Fruit fly (Drosophila melanogaster) whole organism, pupa: ENCODE measurements around the gene VGlut.
A peak's percentile ranks its signal among the peaks of the same experiment; 100 is the strongest.

ENCODE experiments used
- CG10348 ChIP-seq: fragments of 200-800 bp; sonication (Bioruptor generic); IDR thresholded peaks from 2 replicates; pipeline ENCODE4 v1.3.6; 2022; ENCODE audit warnings: missing biosample characterization, missing genetic modification characterization
- CG12605 ChIP-seq: fragments of 200-800 bp; sonication (Bioruptor generic); IDR thresholded peaks from 2 replicates; pipeline ENCODE4 v1.3.6; 2022; ENCODE audit warnings: missing biosample characterization, missing genetic modification characterization
- CG13204 ChIP-seq: fragments of 200-800 bp; sonication (Bioruptor generic); optimal IDR thresholded peaks from 2 replicates; lab custom pipeline; 2018; ENCODE audit warnings: missing biosample characterization, mild to moderate bottlenecking, missing genetic modification characterization, moderate library complexity
- CG14655 ChIP-seq: fragments of 200-800 bp; sonication (Bioruptor generic); optimal IDR thresholded peaks from 3 replicates; lab custom pipeline; 2017; ENCODE audit warnings: mild to moderate bottlenecking, missing biosample characterization, missing genetic modification reagents, missing genetic modification characterization
- CG15710 ChIP-seq: fragments of 200-800 bp; sonication (Bioruptor generic); optimal IDR thresholded peaks from 2 replicates; lab custom pipeline; 2018; ENCODE audit warnings: missing biosample characterization, mild to moderate bottlenecking, missing genetic modification characterization, moderate library complexity
- CG17806 ChIP-seq: fragments of 200-800 bp; sonication (Bioruptor generic); optimal IDR thresholded peaks from 2 replicates; lab custom pipeline; 2018; ENCODE audit warnings: missing biosample characterization, mild to moderate bottlenecking, missing genetic modification characterization, moderate library complexity
- CG32121 ChIP-seq: fragments of 200-800 bp; sonication (Bioruptor generic); IDR thresholded peaks from 2 replicates; pipeline ENCODE4 v1.3.6; 2022; ENCODE audit warnings: missing biosample characterization, missing genetic modification characterization
- CG34367 ChIP-seq: fragments of 200-800 bp; sonication (Bioruptor generic); optimal IDR thresholded peaks from 2 replicates; lab custom pipeline; 2018; ENCODE audit warnings: missing biosample characterization, mild to moderate bottlenecking, missing genetic modification characterization
- CG4496 ChIP-seq: fragments of 200-800 bp; sonication (Bioruptor generic); IDR thresholded peaks from 3 replicates; pipeline ENCODE4 v1.3.6; 2022; ENCODE audit warnings: missing biosample characterization, missing genetic modification characterization
- CG8159 ChIP-seq: fragments of 200-800 bp; sonication (Bioruptor generic); optimal IDR thresholded peaks from 3 replicates; lab custom pipeline; 2018; ENCODE audit warnings: missing biosample characterization, mild to moderate bottlenecking, missing genetic modification characterization, moderate library complexity
- CG8301 ChIP-seq: fragments of 200-800 bp; sonication (Bioruptor generic); optimal IDR thresholded peaks from 2 replicates; lab custom pipeline; 2018; ENCODE audit warnings: missing biosample characterization, mild to moderate bottlenecking, missing genetic modification characterization
- CG9948 ChIP-seq: fragments of 200-800 bp; sonication (Bioruptor generic); optimal IDR thresholded peaks from 2 replicates; lab custom pipeline; 2018; ENCODE audit warnings: missing biosample characterization, mild to moderate bottlenecking, missing genetic modification characterization, moderate library complexity
- D1 ChIP-seq: fragments of 200-800 bp; sonication (Bioruptor generic); optimal IDR thresholded peaks from 2 replicates; lab custom pipeline; 2018; ENCODE audit warnings: missing biosample characterization, mild to moderate bottlenecking, missing genetic modification characterization, moderate library complexity
- EcR ChIP-seq: fragments of 200-800 bp; sonication (Bioruptor generic); optimal IDR thresholded peaks from 3 replicates; lab custom pipeline; 2019; ENCODE audit warnings: missing biosample characterization, missing genetic modification characterization, mild to moderate bottlenecking, moderate library complexity, missing genetic modification reagents
- Ets98B ChIP-seq: fragments of 200-800 bp; sonication (Bioruptor generic); IDR thresholded peaks from 2 replicates; pipeline ENCODE4 v1.3.6; 2022; ENCODE audit warnings: missing biosample characterization, missing genetic modification characterization
- Pif1A ChIP-seq: fragments of 200-800 bp; sonication (Bioruptor generic); optimal IDR thresholded peaks from 3 replicates; lab custom pipeline; 2016; ENCODE audit warnings: missing biosample characterization, missing genetic modification characterization
- Pif1B ChIP-seq: fragments of 200-800 bp; sonication (Bioruptor generic); optimal IDR thresholded peaks from 3 replicates; lab custom pipeline; 2016; ENCODE audit warnings: missing biosample characterization, missing genetic modification characterization
- Snoo ChIP-seq: fragments of 200-800 bp; sonication (Bioruptor generic); optimal IDR thresholded peaks from 3 replicates; lab custom pipeline; 2017; ENCODE audit warnings: missing biosample characterization, mild to moderate bottlenecking, missing genetic modification characterization, inconsistent platforms
- fd96Ca ChIP-seq: fragments of 200-800 bp; sonication (Bioruptor generic); IDR thresholded peaks from 3 replicates; pipeline ENCODE4 v1.3.6; 2022; ENCODE audit warnings: missing biosample characterization, missing genetic modification characterization
- gl ChIP-seq: fragments of 200-800 bp; sonication (Bioruptor generic); optimal IDR thresholded peaks from 2 replicates; lab custom pipeline; 2018; ENCODE audit warnings: missing biosample characterization, mild to moderate bottlenecking, missing genetic modification characterization
- rn ChIP-seq: fragments of 200-800 bp; sonication (Bioruptor generic); IDR thresholded peaks from 2 replicates; pipeline ENCODE4 v1.3.6; 2022; ENCODE audit warnings: missing biosample characterization, missing genetic modification characterization

Gene VGlut

DNA sequence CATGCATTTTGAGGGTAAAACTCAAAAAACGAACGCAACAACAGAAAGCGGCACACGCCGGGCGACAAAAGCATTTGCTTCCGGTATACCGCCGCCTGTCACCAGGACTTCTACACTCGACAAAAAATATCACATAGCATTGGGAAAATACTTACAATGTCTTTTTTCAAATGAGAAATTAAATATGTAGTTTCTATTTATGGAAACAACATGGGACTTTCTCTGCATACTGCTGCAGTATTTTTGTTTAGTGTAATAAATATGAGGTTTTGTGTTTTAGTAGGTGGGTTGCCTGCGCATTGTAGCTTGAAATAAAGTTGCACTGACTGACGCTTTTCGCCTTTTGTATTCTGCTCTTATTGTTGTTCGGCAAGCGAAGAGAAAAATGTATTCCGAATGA is 3.0 kb upstream of the VGlut start:
- TF ChIP-seq rn (GFP tag; lab: Robert Waterston, UW) = no peak
- peak; percentile 21 for TF ChIP-seq CG8159

DNA sequence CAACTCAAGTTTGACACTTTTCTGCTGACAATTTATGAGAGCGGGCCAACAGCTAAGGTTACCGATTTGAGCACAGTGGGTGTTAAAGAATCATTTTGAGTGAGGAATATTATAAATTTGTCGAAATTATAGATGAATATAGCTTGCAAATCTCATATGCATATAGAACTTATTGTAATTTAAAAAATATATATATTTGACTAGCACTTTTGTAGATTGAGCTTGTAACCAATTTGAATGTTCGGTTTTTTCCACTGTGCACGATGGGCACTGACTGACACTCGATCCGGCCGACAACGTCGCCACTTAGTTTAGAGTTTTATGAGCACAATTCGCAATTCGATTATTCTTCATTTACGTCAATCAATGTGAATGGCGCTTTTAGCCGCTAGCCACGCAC is 1.6 kb upstream of the VGlut start:
- no peak for TF ChIP-seq CG4496 (GFP tag; lab: Robert Waterston, UW)
- no peak for TF ChIP-seq CG15710 (tag; lab: Kevin White, UChicago)
- TF ChIP-seq CG32121 = no peak
- TF ChIP-seq Snoo (tag; lab: Kevin White, UChicago) = no peak
- TF ChIP-seq CG14655 (GFP tag; lab: Kevin White, UChicago) = no peak
- no peak for TF ChIP-seq Pif1A (GFP tag; lab: Kevin White, UChicago)
- no peak for TF ChIP-seq CG9948 (tag; lab: Kevin White, UChicago)
- no peak for TF ChIP-seq CG34367 (tag; lab: Kevin White, UChicago)
- no peak for TF ChIP-seq Pif1B (GFP tag; lab: Kevin White, UChicago)
- no peak for TF ChIP-seq fd96Ca (GFP tag; lab: Robert Waterston, UW)
- TF ChIP-seq CG12605 (GFP tag; lab: Robert Waterston, UW) = no peak
- no peak for TF ChIP-seq CG17806
- no peak for TF ChIP-seq gl (tag; lab: Kevin White, UChicago)
- TF ChIP-seq Ets98B (GFP tag; lab: Robert Waterston, UW) = no peak
- TF ChIP-seq rn (GFP tag; lab: Robert Waterston, UW) = no peak
- TF ChIP-seq CG8301 (tag; lab: Kevin White, UChicago) = no peak

DNA sequence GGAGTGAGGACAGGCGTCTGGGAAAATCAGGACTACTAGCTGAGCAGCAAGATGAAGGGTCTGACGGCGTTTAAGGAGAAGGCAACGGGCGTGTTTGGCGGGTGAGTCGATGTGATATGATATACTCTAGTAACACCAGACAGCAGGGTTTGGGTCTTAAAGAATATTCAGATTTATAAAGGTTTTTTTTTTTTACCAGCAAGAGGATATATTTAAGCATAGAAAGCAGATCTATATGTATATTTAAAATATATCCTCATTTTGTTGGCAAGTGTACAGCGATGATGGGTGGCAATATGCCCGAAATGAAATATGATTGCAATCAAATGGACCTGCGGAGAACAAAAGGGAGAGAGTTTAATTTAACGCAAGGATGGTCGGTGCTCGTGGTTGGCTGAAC is 2.1 kb downstream of the VGlut start:
- TF ChIP-seq CG9948 (tag; lab: Kevin White, UChicago) (no peak), Ets98B (GFP tag; lab: Robert Waterston, UW) (no peak), D1 (no peak), EcR (GFP tag; lab: Kevin White, UChicago) (no peak)
- TF ChIP-seq, all 21 proteins: peak for 0

DNA sequence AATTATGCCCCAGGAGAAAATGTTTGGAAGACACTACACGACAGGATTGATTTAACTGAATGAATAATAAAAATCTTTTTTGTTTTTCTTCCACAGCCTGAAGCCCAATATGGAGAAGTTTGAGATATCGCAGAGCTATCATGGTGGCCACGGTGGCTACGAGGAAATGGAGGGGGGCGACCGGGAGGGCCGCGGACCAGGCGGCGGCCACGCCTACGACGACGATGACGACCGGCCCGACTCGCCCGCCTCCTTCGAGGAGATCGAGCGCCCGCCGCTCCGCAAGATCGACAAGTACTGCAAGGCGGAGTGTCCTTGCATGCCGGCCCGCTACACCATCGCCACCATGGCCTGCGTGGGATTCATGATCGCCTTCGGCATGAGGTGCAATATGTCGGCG is 4.5 kb downstream of the VGlut start:
- TF ChIP-seq CG10348 (GFP tag; lab: Robert Waterston, UW) = no peak
- TF ChIP-seq CG34367 (tag; lab: Kevin White, UChicago) = no peak
- no peak for TF ChIP-seq Pif1A (GFP tag; lab: Kevin White, UChicago)
- no peak for TF ChIP-seq CG17806
- no peak for TF ChIP-seq CG4496 (GFP tag; lab: Robert Waterston, UW)
- TF ChIP-seq D1 = no peak

DNA sequence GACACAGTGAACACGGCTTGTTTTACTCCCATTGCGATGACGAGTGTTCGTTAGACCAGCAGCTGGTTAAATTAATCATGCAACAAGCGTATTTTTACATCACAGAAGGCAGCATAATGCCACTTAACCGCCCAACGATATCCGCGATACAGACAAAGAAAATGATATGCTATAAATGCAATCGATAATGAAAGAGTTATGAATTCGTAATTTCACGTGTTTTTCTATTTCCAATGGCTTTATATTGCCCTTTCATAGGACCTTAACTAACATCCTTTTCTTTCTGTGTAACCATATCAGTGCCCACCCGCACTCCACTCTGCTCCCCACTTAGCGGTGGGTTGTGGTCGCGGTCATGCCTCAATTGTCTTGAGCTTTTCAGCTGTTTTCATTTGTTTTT is 13.0 kb downstream of the VGlut start:
- TF ChIP-seq D1 = no peak
- no peak for TF ChIP-seq CG8159
- TF ChIP-seq CG13204 = no peak
- TF ChIP-seq rn (GFP tag; lab: Robert Waterston, UW) = peak; percentile 69
- TF ChIP-seq CG34367 (tag; lab: Kevin White, UChicago) = no peak
- TF ChIP-seq CG9948 (tag; lab: Kevin White, UChicago) = no peak
- peak; percentile 79 for TF ChIP-seq CG4496 (GFP tag; lab: Robert Waterston, UW)
- peak; percentile 17 for TF ChIP-seq Pif1A (GFP tag; lab: Kevin White, UChicago)
- peak; percentile 83 for TF ChIP-seq CG32121
- TF ChIP-seq Pif1B (GFP tag; lab: Kevin White, UChicago) = no peak
- no peak for TF ChIP-seq CG8301 (tag; lab: Kevin White, UChicago)
- TF ChIP-seq CG15710 (tag; lab: Kevin White, UChicago) = no peak
- no peak for TF ChIP-seq EcR (GFP tag; lab: Kevin White, UChicago)
- TF ChIP-seq CG10348 (GFP tag; lab: Robert Waterston, UW) = no peak
- TF ChIP-seq fd96Ca (GFP tag; lab: Robert Waterston, UW) = peak; percentile 80; the same call in 2 of the 3 replicates
- peak; percentile 40; the same call in 1 of the 2 replicates for TF ChIP-seq CG12605 (GFP tag; lab: Robert Waterston, UW)
- TF ChIP-seq Ets98B (GFP tag; lab: Robert Waterston, UW) = peak; percentile 68
- TF ChIP-seq CG17806 = no peak
- peak; percentile 53 for TF ChIP-seq CG14655 (GFP tag; lab: Kevin White, UChicago)
- TF ChIP-seq gl (tag; lab: Kevin White, UChicago) = no peak
- no peak for TF ChIP-seq Snoo (tag; lab: Kevin White, UChicago)

DNA sequence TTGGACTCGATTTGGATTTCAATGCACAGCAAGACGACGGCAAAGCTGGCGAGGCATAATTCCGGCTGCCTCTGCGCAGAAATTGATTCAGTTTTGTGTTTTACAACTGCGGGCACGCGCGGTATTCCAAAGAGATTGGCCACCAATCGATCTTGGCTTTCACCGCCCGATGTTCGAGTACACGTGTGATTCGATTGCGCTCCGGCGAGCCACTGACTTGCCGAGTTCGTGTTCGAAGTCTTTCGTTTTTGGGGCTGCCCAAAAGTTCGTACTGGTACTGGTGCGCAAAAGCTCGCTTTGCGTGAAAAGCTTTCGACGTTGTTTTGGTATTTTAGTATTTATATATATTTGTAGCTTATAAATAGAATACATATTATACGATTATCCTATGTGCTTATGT is 15.0 kb downstream of the VGlut start, which contains the start of gene CG18641:
CG18641 (minus strand) TSS at position 214 of the 400 bp plus-strand sequence.
- TF ChIP-seq EcR (GFP tag; lab: Kevin White, UChicago) (no peak), CG8159 (no peak), Snoo (tag; lab: Kevin White, UChicago) (no peak), rn (GFP tag; lab: Robert Waterston, UW) (no peak), CG8301 (tag; lab: Kevin White, UChicago) (no peak), CG32121 (no peak; the same call in 1 of the 2 replicates), CG10348 (GFP tag; lab: Robert Waterston, UW) (no peak), CG13204 (no peak), Pif1A (GFP tag; lab: Kevin White, UChicago) (no peak), CG34367 (tag; lab: Kevin White, UChicago) (no peak), Pif1B (GFP tag; lab: Kevin White, UChicago) (no peak), gl (tag; lab: Kevin White, UChicago) (no peak), CG17806 (no peak)

DNA sequence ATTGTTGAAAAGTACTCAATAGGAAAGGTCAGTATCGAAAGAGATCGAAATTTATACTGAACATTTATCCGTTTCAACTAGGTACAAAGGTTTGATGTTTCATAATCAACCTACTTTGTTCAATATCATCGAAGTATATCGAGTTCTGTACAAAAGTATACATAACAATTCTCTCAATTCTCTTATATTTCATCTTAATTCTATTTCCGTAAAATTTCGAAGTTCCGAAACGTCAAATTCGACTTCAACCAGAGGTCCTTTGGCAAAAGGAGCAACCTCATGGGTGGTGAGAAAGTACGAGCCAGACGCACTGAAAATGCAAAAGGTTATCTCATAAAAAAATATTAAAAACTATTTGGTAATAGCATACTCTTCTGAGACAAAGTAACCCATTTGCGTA is 16.5 kb downstream of the VGlut start, which contains the start of gene CG31948:
CG31948 (minus strand) TSS at position 101 of the 400 bp plus-strand sequence.
- TF ChIP-seq CG32121 = no peak
- no peak for TF ChIP-seq gl (tag; lab: Kevin White, UChicago)
- no peak for TF ChIP-seq Pif1B (GFP tag; lab: Kevin White, UChicago)
- no peak for TF ChIP-seq CG8301 (tag; lab: Kevin White, UChicago)
- no peak for TF ChIP-seq Pif1A (GFP tag; lab: Kevin White, UChicago)
- no peak for TF ChIP-seq CG14655 (GFP tag; lab: Kevin White, UChicago)
- no peak for TF ChIP-seq Snoo (tag; lab: Kevin White, UChicago)
- TF ChIP-seq CG9948 (tag; lab: Kevin White, UChicago) = no peak
- no peak for TF ChIP-seq Ets98B (GFP tag; lab: Robert Waterston, UW)
- no peak for TF ChIP-seq CG4496 (GFP tag; lab: Robert Waterston, UW)
- TF ChIP-seq rn (GFP tag; lab: Robert Waterston, UW) = no peak
- no peak for TF ChIP-seq CG15710 (tag; lab: Kevin White, UChicago)
- no peak for TF ChIP-seq CG8159
- TF ChIP-seq CG12605 (GFP tag; lab: Robert Waterston, UW) = no peak
- no peak for TF ChIP-seq D1
- TF ChIP-seq CG10348 (GFP tag; lab: Robert Waterston, UW) = no peak
- TF ChIP-seq, all 21 proteins: peak for 0
